Fruit fly (Drosophila melanogaster) S2 (cell line): Measurements from ENCODE around the gene Mst87F.

Source experiments
- CG8478 ChIP-seq: fragments of >200 bp; optimal IDR thresholded peaks from 2 replicates; lab custom pipeline; 2018
- CTCF ChIP-seq, 2 experiments: fragments of >200 bp; optimal IDR thresholded peaks; 2 replicates each; lab custom pipeline; 2018

The Mst87F gene

DNA sequence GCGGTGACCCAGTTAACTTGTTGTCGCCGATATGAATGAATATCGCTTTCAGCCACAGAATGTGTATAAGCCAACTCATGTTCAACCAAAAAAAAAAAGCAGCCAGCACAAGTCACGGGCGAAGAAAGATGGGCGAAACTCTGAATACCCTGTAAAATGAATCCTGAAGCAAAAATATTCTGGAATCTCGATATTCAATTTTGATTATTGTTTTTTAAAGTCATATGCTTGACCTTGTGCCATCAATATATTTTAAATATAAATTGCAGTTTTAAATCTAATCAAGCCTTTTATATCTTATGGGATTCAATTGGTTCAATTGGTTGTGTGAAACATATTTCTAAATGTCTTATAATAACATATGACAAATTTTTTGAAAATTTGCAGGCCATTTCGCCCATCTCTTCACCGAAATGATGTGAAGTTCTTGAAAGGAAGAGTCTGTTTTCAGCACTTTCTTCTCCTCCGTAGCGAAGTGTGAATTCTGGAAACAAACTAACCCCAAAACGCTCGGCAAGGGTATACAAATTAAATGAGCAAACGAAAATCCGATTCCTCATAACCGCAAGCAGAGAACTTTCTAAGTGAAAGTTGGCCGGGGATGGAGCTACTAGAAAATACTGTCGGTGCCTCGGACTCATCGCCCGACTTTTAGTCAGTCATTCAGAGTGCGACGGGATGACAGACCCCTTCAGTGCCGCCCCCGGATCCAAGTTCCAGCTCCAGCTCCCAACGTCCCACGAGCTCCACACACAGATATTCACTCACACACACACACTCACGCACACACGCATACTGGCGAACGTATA lies 12.0 kb downstream of the Mst87F start:
- TF ChIP-seq CTCF (optimal IDR thresholded peaks at IDR 0.05; lab: Kevin White, UChicago) (no peak), CG8478 (lab: Kevin White, UChicago) (no peak)

DNA sequence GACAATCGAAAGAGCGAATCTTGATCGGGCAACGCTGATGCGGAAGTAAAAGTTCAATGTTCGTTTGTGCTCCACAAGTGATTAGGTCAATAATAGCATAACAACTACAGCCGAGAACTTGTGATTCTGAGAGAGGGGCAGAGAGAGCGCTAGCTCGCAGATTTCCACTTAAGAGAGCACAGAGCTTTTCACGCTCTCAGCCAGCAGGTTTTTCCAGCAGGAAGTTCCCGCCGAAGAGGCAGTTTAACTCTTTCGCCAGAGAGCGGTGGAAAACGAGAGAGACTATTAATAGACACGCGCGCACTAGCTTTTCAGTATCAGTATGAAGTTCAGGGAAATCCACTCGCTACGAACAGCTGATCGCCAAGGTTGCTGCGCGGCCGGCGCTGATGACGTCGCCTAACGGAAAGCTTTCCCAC lies 12.8 kb downstream of the Mst87F start:
- TF ChIP-seq CG8478 (lab: Kevin White, UChicago) (no peak), CTCF (optimal IDR thresholded peaks at IDR 0.05; lab: Kevin White, UChicago) (no peak)

DNA sequence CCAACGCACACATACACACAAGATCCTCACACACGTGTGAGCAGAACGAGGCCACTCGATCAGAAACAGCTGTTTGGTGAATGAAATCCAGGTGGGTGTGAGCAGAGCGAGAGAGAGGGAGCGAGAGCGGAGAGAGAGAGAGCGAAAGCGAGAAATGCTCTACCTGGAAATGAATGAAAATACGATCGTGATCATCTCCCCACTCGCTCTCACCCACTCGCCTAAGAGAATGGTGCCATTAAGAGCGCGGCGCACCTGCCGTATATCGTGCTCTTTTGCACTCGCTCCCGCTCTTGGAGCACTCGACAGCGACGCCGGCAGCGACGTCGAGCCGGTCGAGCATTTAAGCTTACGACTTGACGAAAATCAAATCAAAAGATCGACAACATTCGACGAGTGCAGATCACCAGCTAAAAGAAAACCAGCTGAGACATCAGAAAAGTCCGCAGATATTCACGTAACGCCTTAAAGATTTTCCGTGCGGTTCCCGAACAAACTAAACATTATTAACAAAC lies 15.0 kb downstream of the Mst87F start, which contains the start of the genes tal-1A, tal-2A, tal-3A and tal-AA:
tal-1A (plus strand) TSS at position 374 of the 515 bp plus-strand sequence.
tal-2A (plus strand) TSS at position 374 of the 515 bp plus-strand sequence.
tal-3A (plus strand) TSS at position 374 of the 515 bp plus-strand sequence.
tal-AA (plus strand) TSS at position 374 of the 515 bp plus-strand sequence.
- TF ChIP-seq CTCF (optimal IDR thresholded peaks at IDR 0.05; lab: Kevin White, UChicago): no peak
- TF ChIP-seq CG8478 (lab: Kevin White, UChicago): no peak

DNA sequence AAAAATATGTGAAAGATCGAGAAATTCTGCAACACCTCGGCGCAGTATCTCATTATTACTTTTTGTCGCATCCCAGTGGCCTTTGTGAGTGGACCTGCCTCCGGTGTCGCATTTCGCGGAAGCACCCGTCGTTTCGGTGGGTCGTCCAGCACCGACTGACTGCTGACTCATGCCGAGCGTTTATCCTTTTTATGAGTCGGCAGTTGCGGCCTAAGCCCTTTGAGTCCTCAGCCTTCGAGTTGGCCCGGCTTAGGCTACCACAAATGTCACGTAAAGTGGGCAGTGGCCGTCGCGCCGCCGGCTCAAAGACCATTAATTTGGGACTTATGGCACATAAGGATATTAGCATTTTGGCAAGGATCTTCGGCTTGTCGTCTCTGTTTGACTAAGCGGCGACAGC lies 16.1 kb downstream of the Mst87F start:
- TF ChIP-seq CTCF (optimal IDR thresholded peaks at IDR 0.05; lab: Kevin White, UChicago) (no peak), CG8478 (lab: Kevin White, UChicago) (no peak)

DNA sequence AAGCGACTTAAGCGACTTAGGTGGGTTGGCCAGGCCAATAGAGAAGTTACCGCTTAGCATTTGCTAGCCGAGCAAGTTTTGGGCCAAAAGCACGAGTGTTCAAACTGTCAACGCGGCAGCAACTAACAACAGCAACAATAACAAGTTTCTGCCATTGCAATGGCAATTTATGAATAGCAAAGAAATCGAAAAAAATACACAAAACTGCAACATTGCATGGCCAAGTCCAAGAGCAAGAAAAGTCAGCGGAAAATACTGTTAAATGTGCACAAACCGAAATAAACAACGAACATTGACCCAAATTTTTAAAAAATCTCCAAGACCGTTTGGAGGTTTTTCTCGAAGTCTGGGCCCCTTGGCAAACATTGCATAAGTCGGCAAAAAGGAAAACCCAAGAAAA lies 17.5 kb downstream of the Mst87F start:
- TF ChIP-seq CTCF (optimal IDR thresholded peaks at IDR 0.05; lab: Kevin White, UChicago): no peak
- no peak for TF ChIP-seq CG8478 (lab: Kevin White, UChicago)

DNA sequence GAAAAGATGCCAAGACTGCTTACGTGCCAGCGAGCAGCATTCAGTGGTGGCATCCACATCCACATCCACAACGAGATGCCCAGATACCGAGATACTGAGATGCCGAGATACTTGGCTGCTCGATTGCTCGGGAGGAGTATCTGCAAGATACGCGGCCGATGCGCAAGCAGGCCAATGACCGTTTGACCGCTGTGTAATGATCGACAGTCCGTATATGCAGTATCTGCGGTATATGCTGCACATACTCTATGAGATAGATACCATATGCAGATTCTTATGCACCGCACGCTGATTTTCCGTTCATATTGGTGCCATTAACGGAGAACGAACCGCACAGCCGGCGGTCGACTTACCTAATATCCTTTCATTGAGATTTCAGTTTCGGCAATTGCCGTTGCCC lies 18.5 kb downstream of the Mst87F start:
- TF ChIP-seq CTCF (optimal IDR thresholded peaks at IDR 0.05; lab: Kevin White, UChicago): no peak
- TF ChIP-seq CG8478 (lab: Kevin White, UChicago): no peak

DNA sequence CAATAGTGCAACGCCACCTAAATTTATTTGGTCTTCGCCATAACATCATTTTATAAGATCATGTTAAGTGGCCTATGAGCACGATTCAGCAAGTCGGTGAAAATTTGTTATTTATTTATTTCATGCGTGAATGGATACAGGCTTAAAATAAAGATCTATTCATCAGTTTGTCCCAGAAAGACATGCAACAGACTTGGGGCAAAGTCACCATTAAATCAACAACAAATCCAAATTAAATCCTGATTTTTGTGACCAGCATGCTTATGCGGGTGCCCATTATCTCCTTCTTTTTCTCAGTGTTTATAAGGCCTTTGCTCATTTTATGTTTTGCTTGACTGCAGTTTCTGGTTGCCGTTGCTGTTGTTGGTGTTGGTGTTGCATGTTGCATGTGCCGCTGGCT lies 19.9 kb downstream of the Mst87F start:
- TF ChIP-seq CG8478 (lab: Kevin White, UChicago): no peak
- TF ChIP-seq CTCF (optimal IDR thresholded peaks at IDR 0.05; lab: Kevin White, UChicago): no peak

DNA sequence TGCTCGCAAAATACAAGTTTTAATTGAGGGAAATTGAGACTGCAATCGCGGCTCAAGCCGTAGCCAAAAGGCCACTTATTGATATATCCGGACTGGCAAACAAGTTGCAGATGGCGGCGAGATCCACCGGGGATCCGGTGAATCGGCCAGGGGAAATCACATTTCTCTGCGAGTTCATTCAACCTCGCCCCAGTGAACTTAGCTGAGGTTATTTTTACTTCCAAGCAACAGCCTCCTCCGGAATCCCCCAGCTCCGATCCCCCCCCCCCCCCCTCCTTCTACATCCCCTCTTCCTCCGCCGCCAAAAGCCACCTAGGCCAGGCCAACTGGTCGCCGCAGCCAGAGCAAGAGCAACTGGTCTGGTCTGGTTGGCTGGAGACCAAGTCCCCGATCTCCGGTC lies 20.5 kb downstream of the Mst87F start:
- TF ChIP-seq CG8478 (lab: Kevin White, UChicago) (no peak), CTCF (optimal IDR thresholded peaks at IDR 0.05; lab: Kevin White, UChicago) (no peak)

DNA sequence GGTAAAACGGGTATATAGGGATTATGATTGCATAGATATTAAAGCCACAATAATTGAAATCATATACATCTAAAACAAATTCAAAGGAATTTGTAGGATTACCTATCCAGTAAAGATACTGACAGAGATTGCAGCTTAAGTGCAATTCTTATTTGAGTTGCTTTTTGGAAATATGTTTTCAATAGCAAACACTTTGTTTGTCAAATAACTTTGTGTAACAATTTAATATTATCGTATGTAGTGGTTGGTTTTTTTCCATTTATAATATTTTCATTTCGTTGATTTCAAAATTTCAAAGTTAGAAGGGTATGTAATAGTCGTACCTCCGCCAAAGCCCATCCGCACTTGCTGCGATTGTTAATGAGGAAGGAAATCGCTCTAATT lies 21.1 kb downstream of the Mst87F start:
- TF ChIP-seq CG8478 (lab: Kevin White, UChicago): no peak
- no peak for TF ChIP-seq CTCF (optimal IDR thresholded peaks at IDR 0.05; lab: Kevin White, UChicago)

DNA sequence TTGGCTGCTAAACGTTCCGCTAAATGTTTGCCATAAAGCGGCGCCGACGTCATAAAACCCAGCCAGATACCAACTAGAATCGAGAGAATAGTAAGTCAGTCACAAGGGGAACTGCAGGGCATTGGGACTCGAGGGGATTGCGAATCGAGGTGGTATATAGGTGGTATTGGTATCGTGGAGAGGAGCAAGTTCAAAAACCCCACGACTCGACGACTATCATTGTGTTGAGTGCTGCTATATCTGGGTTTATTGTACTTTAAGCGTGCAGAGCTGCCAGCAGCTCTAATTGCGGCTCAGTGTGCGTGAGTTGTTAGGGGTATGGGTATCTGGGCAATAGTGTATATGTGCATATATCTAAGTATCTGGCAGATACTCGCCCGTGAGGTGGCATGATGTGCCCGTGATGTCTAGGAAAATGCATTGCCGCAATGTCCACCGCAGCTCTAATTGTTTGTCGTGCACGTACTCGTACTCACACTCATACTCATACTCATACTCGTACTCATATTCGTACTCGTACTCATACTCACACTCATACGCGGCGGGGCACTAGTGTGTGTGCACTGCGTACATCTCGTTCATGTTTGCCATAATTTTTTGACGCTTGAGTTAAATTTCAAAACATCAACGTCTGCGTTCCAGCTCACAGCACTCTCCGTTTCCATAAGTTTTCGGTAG lies 21.6 kb downstream of the Mst87F start:
- no peak for TF ChIP-seq CTCF (optimal IDR thresholded peaks at IDR 0.05; lab: Kevin White, UChicago)

DNA sequence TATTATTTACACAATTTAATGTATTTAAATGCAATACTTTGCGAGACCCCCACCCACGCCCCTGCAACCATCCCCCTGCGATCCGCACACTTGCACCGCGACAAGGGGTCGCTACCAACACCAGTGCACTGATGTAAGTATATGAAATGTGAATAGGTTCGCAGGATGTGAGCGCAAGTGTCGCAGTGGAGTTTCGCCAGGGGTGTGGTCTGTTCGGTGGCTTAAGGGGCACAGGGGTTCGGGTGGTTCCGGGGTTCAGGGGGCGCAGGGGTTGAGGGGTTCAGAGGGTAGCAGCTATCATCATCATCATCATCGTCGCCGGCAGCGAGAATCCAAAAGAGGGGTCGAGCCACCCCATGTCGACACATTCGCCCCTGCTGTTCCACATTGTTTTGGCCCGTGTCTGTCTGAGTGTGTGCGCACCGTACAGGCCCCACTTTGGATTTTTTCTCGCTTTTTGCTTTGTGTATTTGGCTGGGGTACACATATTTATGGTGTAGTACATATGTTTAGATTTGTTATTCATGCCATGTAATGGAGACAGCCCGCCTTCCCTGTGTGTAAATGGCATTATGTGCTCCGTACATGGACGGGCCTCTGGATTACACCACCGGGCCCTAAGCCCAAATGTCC lies 22.7 kb downstream of the Mst87F start:
- TF ChIP-seq CG8478 (lab: Kevin White, UChicago): no peak
- TF ChIP-seq CTCF (optimal IDR thresholded peaks at IDR 0.05; lab: Kevin White, UChicago): no peak

DNA sequence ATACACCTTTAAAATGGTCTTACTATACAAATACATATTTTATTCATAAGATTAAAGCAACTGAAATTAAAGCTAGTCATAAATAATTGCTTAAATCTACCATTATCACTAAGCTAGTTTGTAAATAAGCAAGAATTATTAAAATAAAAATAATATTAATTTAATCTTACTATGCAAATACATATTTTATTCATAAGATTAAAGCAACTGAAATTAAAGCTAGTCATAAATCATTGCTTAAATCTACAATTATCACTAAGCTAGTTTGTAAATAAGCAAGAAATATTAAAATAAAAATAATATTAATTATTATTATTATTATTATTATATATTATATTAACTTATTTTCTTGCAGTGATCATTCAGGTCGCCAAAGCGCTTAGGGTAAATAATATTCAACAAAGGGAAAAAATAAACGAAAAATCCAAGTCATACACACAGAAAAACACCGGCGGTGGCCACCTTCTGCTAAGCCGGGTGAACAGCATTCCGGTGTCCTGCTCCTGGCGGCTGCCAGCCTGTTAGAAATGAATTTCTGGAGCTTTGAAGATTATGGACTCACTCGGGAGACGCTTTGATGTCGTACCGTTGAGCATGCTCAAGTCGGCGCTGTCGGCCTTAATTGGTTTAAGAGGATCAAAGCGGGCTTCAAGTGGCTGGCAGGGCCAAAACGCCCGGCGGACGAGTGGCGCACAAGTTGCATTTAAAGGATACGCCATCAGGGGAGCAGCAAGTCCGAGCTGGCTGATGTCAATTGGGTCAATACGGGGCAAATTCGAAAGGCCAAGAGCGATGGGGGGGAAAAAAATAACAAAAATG lies 23.7 kb downstream of the Mst87F start:
- TF ChIP-seq CG8478 (lab: Kevin White, UChicago) (no peak), CTCF (optimal IDR thresholded peaks at IDR 0.05; lab: Kevin White, UChicago) (no peak)

DNA sequence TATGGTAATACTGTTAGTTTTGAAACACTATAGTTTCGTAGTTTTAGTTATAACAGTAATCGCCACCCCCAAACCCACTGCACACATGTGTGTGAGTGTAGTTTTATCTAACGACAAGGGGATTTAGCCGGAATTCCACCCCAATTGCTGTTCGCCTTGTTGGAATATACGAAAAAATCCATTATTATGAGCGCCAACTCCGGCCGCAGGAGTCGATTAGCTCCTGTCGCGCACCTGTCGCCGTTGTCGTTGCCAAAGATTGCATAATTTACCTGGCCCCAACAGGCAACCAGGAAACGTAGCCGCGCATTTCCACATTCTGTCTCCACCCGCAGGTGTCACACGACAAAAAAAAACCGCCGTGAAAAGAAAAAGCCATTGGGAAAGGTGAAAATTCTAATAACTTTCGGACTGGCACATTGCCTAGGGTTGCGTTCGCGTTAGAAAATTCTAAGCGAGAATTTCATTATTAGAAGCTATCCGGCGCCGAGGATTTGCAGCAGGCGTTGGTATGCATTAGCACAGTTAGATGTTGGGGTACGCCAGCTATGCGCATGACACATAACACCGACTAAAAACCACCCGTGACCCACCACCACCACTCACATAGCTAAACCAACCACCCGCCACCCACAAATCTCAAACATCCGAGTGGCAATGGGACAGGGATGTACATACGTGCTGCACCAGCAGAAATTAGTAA lies 24.5 kb downstream of the Mst87F start:
- no peak for TF ChIP-seq CTCF (optimal IDR thresholded peaks at IDR 0.05; lab: Kevin White, UChicago)
- no peak for TF ChIP-seq CG8478 (lab: Kevin White, UChicago)
